Worm (Caenorhabditis elegans): ENCODE results near the gene nbet-1.
"Not testable (repeated sequence)": the region's sequence is repeated elsewhere in the genome, so short reads cannot be mapped to it uniquely, and the experiment has no call there.

nbet-1 gene

DNA sequence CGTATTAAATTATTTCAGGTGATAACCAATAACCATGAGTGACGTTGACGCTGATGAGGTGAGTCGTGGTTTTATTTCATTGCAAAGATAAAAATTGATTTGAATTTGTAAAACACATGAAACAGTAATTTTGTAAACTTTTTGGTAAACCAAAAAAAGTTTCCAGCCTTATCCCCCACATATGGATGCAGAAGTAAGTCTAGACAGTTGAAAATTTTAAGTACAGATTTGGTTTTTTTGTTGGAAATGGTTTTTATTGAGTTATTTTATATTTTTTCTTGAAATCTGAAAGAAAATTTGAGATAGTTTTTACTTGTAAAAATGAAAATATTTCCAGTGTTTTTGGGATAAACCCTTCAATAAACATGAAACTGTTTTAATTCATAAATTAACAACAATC is 4.7 kb upstream of the nbet-1 start, which contains the start of gene tni-4:
Gene tni-4, plus strand, starts transcription at position 19 of the 400 bp plus-strand sequence.
- TF ChIP-seq lin-32 (GFP tag; optimal IDR thresholded peaks at IDR 0.05) (no peak), lin-13 (tag; optimal IDR thresholded peaks at IDR 0.05) (no peak), zip-8 (tag; optimal IDR thresholded peaks at IDR 0.05) (no peak), sptf-1 (tag; optimal IDR thresholded peaks at IDR 0.05) (no peak)

DNA sequence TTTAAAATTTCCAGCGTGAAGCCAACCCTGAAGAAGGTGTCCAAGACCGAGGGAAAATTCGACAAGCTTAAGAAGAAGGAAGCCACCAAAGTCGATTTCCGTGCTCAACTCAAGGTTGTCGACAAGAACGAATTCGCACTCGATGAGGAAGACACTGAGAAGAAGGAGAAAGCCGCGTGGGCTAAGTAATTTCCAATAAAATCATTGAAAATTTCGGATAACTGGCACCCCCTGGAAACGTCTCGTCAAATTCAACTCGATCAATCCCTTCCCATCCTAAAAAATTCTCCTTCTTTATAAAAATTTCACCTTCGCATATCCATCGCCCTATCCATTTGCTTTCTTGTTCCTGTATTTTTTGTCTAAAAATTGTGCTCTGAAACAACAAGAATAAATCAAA is 2.6 kb upstream of the nbet-1 start:
- no peak for TF ChIP-seq mls-2 (tag; optimal IDR thresholded peaks at IDR 0.05)
- TF ChIP-seq drap-1 (GFP tag; optimal IDR thresholded peaks at IDR 0.05), result no peak
- TF ChIP-seq sptf-1 (tag; optimal IDR thresholded peaks at IDR 0.05), result no peak

- TF ChIP-seq mep-1 (tag; optimal IDR thresholded peaks at IDR 0.05) (no peak), ceh-39 (tag; optimal IDR thresholded peaks at IDR 0.05) (no peak), mab-5 (tag; optimal IDR thresholded peaks at IDR 0.05) (no peak), nhr-12 (tag; optimal IDR thresholded peaks at IDR 0.05) (no peak), sptf-1 (tag; optimal IDR thresholded peaks at IDR 0.05) (no peak), drap-1 (GFP tag; optimal IDR thresholded peaks at IDR 0.05) (no peak), lin-32 (GFP tag; optimal IDR thresholded peaks at IDR 0.05) (no peak), snpc-4 (tag; optimal IDR thresholded peaks at IDR 0.05) (no peak), sem-2 (GFP tag; optimal IDR thresholded peaks at IDR 0.05) (no peak), zip-8 (tag; optimal IDR thresholded peaks at IDR 0.05) (no peak), blmp-1 (tag; optimal IDR thresholded peaks at IDR 0.05) (no peak), lsy-2 (tag; optimal IDR thresholded peaks at IDR 0.05) (no peak)
Observed at ce11 chrIV:5210606-5211005, 1.3 kb downstream of the nbet-1 start.

DNA sequence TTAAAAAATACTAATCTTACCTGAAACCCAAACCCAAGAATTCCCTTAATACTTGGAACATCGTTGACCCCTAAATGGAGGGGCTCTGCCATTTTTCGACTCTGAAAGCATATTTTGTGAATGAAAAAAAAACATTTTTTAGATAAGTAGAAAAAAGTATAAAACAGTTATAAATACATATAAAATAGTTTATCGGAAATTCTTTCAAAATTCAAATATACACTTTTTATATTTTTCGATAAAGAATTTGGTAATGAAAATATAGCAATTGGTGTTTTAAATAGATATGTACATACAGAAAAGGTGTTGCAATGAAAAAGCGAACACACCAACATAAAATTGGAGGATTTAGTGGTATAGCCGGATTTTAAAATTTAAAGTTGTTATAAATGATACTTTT is 5.8 kb downstream of the nbet-1 start, which contains the start of gene Y59E9AL.4:
Gene Y59E9AL.4, minus strand, starts transcription at position 101 of the 400 bp plus-strand sequence.
- no peak for TF ChIP-seq elt-1 (tag; optimal IDR thresholded peaks at IDR 0.05; ENCODE audit: borderline replicate concordance, insufficient read depth)
- TF ChIP-seq flh-1 (GFP tag; optimal IDR thresholded peaks at IDR 0.05), result no peak
- no peak for TF ChIP-seq unc-120 (tag; optimal IDR thresholded peaks at IDR 0.05; ENCODE audit: poor library complexity, severe bottlenecking)
- no peak for TF ChIP-seq ceh-39 (tag; optimal IDR thresholded peaks at IDR 0.05)
- no peak for TF ChIP-seq snpc-4 (tag; optimal IDR thresholded peaks at IDR 0.05)
- no peak for TF ChIP-seq elt-3 (tag; optimal IDR thresholded peaks at IDR 0.05)
- TF ChIP-seq ceh-43 (GFP tag; optimal IDR thresholded peaks at IDR 0.05), result no peak
- TF ChIP-seq mab-5 (tag; optimal IDR thresholded peaks at IDR 0.05), result no peak
- no peak for TF ChIP-seq tbx-8 (GFP tag; optimal IDR thresholded peaks at IDR 0.05)
- TF ChIP-seq ham-2 (GFP tag; optimal IDR thresholded peaks at IDR 0.05), result no peak
- no peak for TF ChIP-seq nhr-237 (tag; optimal IDR thresholded peaks at IDR 0.05)
- TF ChIP-seq ztf-11 (tag; optimal IDR thresholded peaks at IDR 0.05), result no peak
- TF ChIP-seq hlh-1 (tag; optimal IDR thresholded peaks at IDR 0.05), result no peak
- no peak for TF ChIP-seq mls-2 (tag; optimal IDR thresholded peaks at IDR 0.05)
- TF ChIP-seq sptf-1 (tag; optimal IDR thresholded peaks at IDR 0.05), result no peak

DNA sequence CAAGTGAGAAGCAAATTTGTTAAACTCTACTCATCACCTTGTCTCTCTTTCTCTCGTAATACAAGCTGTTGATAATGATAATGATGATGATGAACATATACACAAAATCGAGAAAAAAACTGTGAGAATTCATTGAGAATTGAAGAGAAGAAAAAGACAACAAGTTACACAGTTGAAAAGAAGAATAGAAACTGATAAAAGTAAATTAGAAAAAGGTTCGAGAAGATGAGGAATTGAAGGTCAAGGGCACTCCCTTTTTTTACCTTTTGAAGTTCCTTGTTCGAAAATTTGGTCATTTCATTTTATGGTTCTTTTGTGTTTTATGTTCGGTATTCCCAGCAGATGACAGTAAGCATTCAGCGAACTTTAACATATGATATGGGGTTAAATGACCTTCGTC is 7.0 kb downstream of the nbet-1 start:
- TF ChIP-seq zip-8 (tag; optimal IDR thresholded peaks at IDR 0.05) (no peak), lsy-2 (tag; optimal IDR thresholded peaks at IDR 0.05) (no peak), mep-1 (tag; optimal IDR thresholded peaks at IDR 0.05) (no peak), hlh-1 (tag; optimal IDR thresholded peaks at IDR 0.05) (no peak), unc-39 (tag; optimal IDR thresholded peaks at IDR 0.05) (no peak), elt-3 (tag; optimal IDR thresholded peaks at IDR 0.05) (no peak)

DNA sequence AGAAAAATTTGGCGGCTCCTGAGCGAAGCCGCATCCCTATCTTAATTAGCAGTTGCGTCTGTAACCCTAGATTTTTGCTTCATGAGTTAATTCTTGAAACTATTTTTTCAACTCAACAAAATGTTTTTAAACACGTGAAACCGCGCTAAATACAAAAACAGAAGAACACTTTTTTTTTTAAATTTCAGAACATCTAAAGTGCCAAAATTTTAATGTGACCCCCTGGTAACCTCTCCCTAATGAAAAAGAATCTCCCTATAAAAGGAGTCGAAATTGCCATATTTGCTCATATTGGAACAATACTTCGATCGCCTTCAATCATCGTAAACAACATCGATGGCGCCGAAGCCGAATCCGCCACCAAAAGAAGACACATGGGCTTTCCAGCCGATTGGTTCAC is 9.2 kb downstream of the nbet-1 start, which contains the start of gene nsph-4.2:
Gene nsph-4.2, plus strand, starts transcription at position 301 of the 400 bp plus-strand sequence.
- not testable (repeated sequence) for TF ChIP-seq ceh-43 (GFP tag; optimal IDR thresholded peaks at IDR 0.05); nhr-76 (tag; optimal IDR thresholded peaks at IDR 0.05); mls-2 (tag; optimal IDR thresholded peaks at IDR 0.05)

DNA sequence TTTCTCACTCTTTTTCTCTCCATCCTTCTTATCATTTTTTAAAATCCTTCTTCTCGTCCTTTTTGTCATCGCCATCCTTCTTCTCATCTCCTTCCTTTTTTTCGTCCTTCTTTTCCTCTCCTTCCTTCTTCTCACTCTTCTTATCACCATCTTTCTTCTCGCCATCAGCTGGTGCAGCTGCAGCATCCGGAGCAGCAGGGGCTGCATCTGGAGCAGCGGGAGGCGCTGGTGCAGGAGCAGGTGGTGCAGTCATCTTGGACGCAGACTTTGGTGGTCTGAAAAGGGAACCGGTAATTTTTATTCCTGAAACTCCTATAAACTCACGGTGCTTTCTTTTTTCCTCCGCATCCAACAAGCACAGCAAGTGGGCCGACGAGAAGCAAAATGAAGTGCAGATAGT is 12.4 kb downstream of the nbet-1 start:
- TF ChIP-seq nhr-12 (tag; optimal IDR thresholded peaks at IDR 0.05) (no peak), sem-2 (GFP tag; optimal IDR thresholded peaks at IDR 0.05) (no peak), pha-4 (tag; optimal IDR thresholded peaks at IDR 0.05) (no peak), blmp-1 (tag; optimal IDR thresholded peaks at IDR 0.05) (no peak), ceh-43 (GFP tag; optimal IDR thresholded peaks at IDR 0.05) (no peak), ztf-11 (tag; optimal IDR thresholded peaks at IDR 0.05) (no peak), nhr-2 (tag; optimal IDR thresholded peaks at IDR 0.05) (no peak), tbx-8 (GFP tag; optimal IDR thresholded peaks at IDR 0.05) (no peak), ceh-83 (GFP tag; optimal IDR thresholded peaks at IDR 0.05) (no peak), cnd-1 (tag; optimal IDR thresholded peaks at IDR 0.05) (no peak), nhr-76 (tag; optimal IDR thresholded peaks at IDR 0.05) (no peak), unc-62 (GFP tag; optimal IDR thresholded peaks at IDR 0.05) (no peak), elt-1 (tag; optimal IDR thresholded peaks at IDR 0.05; ENCODE audit: borderline replicate concordance, insufficient read depth) (no peak), mab-5 (tag; optimal IDR thresholded peaks at IDR 0.05) (no peak)
